Fruit fly (Drosophila melanogaster): ENCODE data around the gene RpS27A.

Gene RpS27A

DNA sequence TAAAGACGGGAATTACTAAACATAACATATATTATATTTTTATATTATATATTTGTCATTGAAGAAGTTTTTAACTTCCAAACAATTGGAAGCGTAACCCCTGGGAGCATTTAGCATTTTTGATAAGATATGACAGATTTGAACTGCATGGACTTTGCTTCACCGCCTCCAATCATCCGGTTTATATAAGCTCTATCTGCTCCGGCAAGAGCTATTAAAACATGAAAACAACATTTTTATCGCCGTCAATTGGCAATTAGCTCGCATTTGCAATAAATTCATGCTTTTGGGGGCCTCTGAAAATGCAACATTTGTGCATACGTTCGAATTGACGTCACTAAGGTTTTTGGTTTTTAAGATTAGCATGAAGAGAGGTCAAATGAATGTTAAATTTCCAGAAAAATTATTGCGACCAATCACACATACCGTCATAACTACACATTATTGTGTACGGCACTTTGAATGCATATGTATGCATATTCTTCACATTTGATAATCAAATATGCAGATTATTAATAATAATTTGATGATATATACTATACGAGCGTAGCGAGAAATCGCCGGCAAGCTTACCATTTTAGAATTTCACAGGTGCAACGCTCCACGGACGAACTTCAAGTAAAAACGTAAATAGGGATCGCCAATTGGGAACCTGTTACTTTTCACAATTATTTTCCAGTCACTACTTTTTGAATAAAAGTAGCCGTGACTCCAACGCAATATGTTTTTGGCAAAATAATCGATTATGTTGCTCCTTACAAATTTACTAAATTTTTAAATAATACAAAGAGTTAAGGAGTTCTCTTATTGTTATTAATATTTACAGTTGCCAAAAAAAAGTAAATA, 12.3 kb upstream of the RpS27A start, which contains the start of gene Mdh1 (continued):
- TF ChIP-seq CG32532 (GFP tag; IDR thresholded peaks at IDR 0.05) (no peak), CG32767 (GFP tag; IDR thresholded peaks at IDR 0.05) (no peak), klu (GFP tag; IDR thresholded peaks at IDR 0.05) (no peak), br (optimal IDR thresholded peaks at IDR 0.05) (no peak), stwl (tag; optimal IDR thresholded peaks at IDR 0.05) (peak; percentile 11), ind (GFP tag; optimal IDR thresholded peaks at IDR 0.05) (no peak), H15 (GFP tag; IDR thresholded peaks at IDR 0.05) (no peak), Elba2 (GFP tag; optimal IDR thresholded peaks at IDR 0.05) (peak; percentile 92), Dip2 (GFP tag; IDR thresholded peaks at IDR 0.05) (no peak), onecut (GFP tag; IDR thresholded peaks at IDR 0.05) (no peak), Nf-YC (tag; optimal IDR thresholded peaks at IDR 0.05) (peak; percentile 29), CG15479 (GFP tag; optimal IDR thresholded peaks at IDR 0.05) (no peak), Opbp (GFP tag; IDR thresholded peaks at IDR 0.05; ENCODE audit: partially characterized antibody) (0 out of 3 replicates have a peak, but pooled peaks have one; percentile 27), pzg (GFP tag; optimal IDR thresholded peaks at IDR 0.05) (peak; percentile 35), bbx (GFP tag; IDR thresholded peaks at IDR 0.05; ENCODE audit: partially characterized antibody) (peak; percentile 34; the same call in 1 of the 2 replicates), CG13123 (GFP tag; optimal IDR thresholded peaks at IDR 0.05) (no peak), ERR (GFP tag; optimal IDR thresholded peaks at IDR 0.05) (peak; percentile 91), Bteb2 (GFP tag; optimal IDR thresholded peaks at IDR 0.05) (no peak), dimm (GFP tag; IDR thresholded peaks at IDR 0.05) (no peak), CG17186 (GFP tag; optimal IDR thresholded peaks at IDR 0.05) (peak; percentile 35), CG12391 (tag; optimal IDR thresholded peaks at IDR 0.05) (peak; percentile 40), CG8765 (GFP tag; IDR thresholded peaks at IDR 0.05) (no peak), Nf-YB (GFP tag; optimal IDR thresholded peaks at IDR 0.05) (peak; percentile 6), CG31441 (GFP tag; IDR thresholded peaks at IDR 0.05) (peak; percentile 97), sens (GFP tag) (peak; percentile 75), insv (GFP tag; optimal IDR thresholded peaks at IDR 0.05) (peak in 1 of 2 experiments; percentile 43), CG9876 (GFP tag; optimal IDR thresholded peaks at IDR 0.05) (no peak), phol (tag; optimal IDR thresholded peaks at IDR 0.05) (peak; percentile 25), Bdp1 (GFP tag; optimal IDR thresholded peaks at IDR 0.05) (no peak), Sry-δ (GFP tag; optimal IDR thresholded peaks at IDR 0.05) (peak; percentile 53), NC2α (GFP tag; optimal IDR thresholded peaks at IDR 0.05) (no peak), tio (GFP tag; optimal IDR thresholded peaks at IDR 0.05) (no peak), toy (GFP tag; IDR thresholded peaks at IDR 0.05) (no peak), eve (GFP tag; optimal IDR thresholded peaks at IDR 0.05) (peak in 1 of 2 experiments; percentile 67), nom (GFP tag; optimal IDR thresholded peaks at IDR 0.05) (peak; percentile 52), chif (GFP tag; optimal IDR thresholded peaks at IDR 0.05) (no peak), Hr51 (GFP tag; optimal IDR thresholded peaks at IDR 0.05) (no peak), salm (tag; optimal IDR thresholded peaks at IDR 0.05) (no peak), NK7.1 (GFP tag; optimal IDR thresholded peaks at IDR 0.05) (no peak), Pdp1 (GFP tag; optimal IDR thresholded peaks at IDR 0.05) (peak in 1 of 2 experiments; percentile 88), CG8290 (GFP tag; optimal IDR thresholded peaks at IDR 0.05) (no peak), CG8290 (tag; optimal IDR thresholded peaks at IDR 0.05) (no peak), NC2β (GFP tag; optimal IDR thresholded peaks at IDR 0.05) (no peak), CG15514 (GFP tag; optimal IDR thresholded peaks at IDR 0.05) (peak; percentile 72), MESR4 (GFP tag; optimal IDR thresholded peaks at IDR 0.05) (peak; percentile 70), Eip74EF (GFP tag; optimal IDR thresholded peaks at IDR 0.05) (no peak), cas (GFP tag; IDR thresholded peaks at IDR 0.05) (no peak), az2 (GFP tag; optimal IDR thresholded peaks at IDR 0.05) (peak; percentile 8), CG8359 (GFP tag; optimal IDR thresholded peaks at IDR 0.05; ENCODE audit: borderline replicate concordance) (no peak), CG11560 (tag; IDR thresholded peaks at IDR 0.05) (peak; percentile 97)
